1 fruit fly cellular context compared by ENCODE assay signal in the genomic region with DNA sequence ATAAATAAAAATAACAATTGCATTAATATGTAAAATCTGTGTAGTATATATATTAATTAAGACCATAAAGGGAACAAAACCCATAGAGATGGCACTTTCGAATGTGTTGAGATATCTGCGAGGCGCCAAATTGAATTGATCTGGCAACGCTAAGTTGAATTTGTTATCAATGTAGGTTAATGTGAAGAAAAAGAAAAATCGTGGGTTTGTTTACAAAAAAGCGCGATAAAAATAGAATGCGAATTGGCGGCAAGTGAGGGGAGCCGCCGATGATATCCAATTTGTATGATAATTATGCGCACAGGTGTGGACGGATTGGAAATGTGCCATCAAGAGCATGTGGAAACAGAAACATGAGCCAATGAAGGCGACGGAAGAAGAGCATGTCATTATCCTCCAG.
TF ChIP-seq lines count a peak whose summit lies in the region.

No protein-coding gene starts in this region.

TF ChIP-seq in whole organism, embryonic, 481 proteins besides CTCF, POLR2A, EP300 and RAD21 (continued from another document):
- TF ChIP-seq dm (GFP tag; optimal IDR thresholded peaks at IDR 0.05; lab: Kevin White, UChicago) (no peak), CG10543 (GFP tag; optimal IDR thresholded peaks at IDR 0.05; lab: Kevin White, UChicago) (no peak), sens-2 (GFP tag; IDR thresholded peaks at IDR 0.05; lab: Robert Waterston, UW) (no peak), E2f2 (GFP tag; IDR thresholded peaks at IDR 0.05; lab: Robert Waterston, UW) (peak; percentile 97), CG4360 (GFP tag; IDR thresholded peaks at IDR 0.05; lab: Robert Waterston, UW) (no peak), Dip3 (GFP tag; optimal IDR thresholded peaks at IDR 0.05; lab: Kevin White, UChicago) (no peak), gem (tag; optimal IDR thresholded peaks at IDR 0.05; lab: Kevin White, UChicago) (no peak), fd96Cb (tag; optimal IDR thresholded peaks at IDR 0.05; lab: Kevin White, UChicago) (no peak), NFAT (GFP tag; IDR thresholded peaks at IDR 0.05; lab: Robert Waterston, UW) (no peak), ATbp (GFP tag; optimal IDR thresholded peaks at IDR 0.05; lab: Kevin White, UChicago) (no peak), Atf-2 (GFP tag; optimal IDR thresholded peaks at IDR 0.05; lab: Kevin White, UChicago) (no peak), CG18764 (GFP tag; optimal IDR thresholded peaks at IDR 0.05; lab: Kevin White, UChicago) (no peak), CG8944 (GFP tag; optimal IDR thresholded peaks at IDR 0.05; lab: Kevin White, UChicago) (no peak), PHDP (tag; optimal IDR thresholded peaks at IDR 0.05; lab: Kevin White, UChicago) (no peak), CG9727 (GFP tag; optimal IDR thresholded peaks at IDR 0.05; lab: Kevin White, UChicago) (no peak), ind (GFP tag; optimal IDR thresholded peaks at IDR 0.05; lab: Kevin White, UChicago) (no peak), Aef1 (GFP tag; IDR thresholded peaks at IDR 0.05; lab: Robert Waterston, UW) (no peak), gro (GFP tag; optimal IDR thresholded peaks at IDR 0.05; lab: Kevin White, UChicago) (no peak), HLH3B (GFP tag; IDR thresholded peaks at IDR 0.05; lab: Robert Waterston, UW) (no peak), al (GFP tag; IDR thresholded peaks at IDR 0.05; lab: Robert Waterston, UW) (no peak), CG7556 (GFP tag; optimal IDR thresholded peaks at IDR 0.05; lab: Kevin White, UChicago) (no peak), E2f1 (GFP tag; IDR thresholded peaks at IDR 0.05; lab: Robert Waterston, UW) (no peak), lmd (GFP tag; IDR thresholded peaks at IDR 0.05; lab: Robert Waterston, UW) (no peak), CG5180 (GFP tag; optimal IDR thresholded peaks at IDR 0.05; lab: Kevin White, UChicago) (no peak), CG15601 (tag; optimal IDR thresholded peaks at IDR 0.05; lab: Kevin White, UChicago) (no peak), ken (GFP tag; IDR thresholded peaks at IDR 0.05; lab: Robert Waterston, UW) (no peak), zfh2 (GFP tag; optimal IDR thresholded peaks at IDR 0.05; lab: Kevin White, UChicago) (no peak), CG15696 (tag; optimal IDR thresholded peaks at IDR 0.05; lab: Kevin White, UChicago) (no peak), CG14965 (GFP tag; optimal IDR thresholded peaks at IDR 0.05; lab: Kevin White, UChicago; ENCODE audit: borderline replicate concordance) (no peak), CG2129 (GFP tag; IDR thresholded peaks at IDR 0.05; lab: Robert Waterston, UW; ENCODE audit: partially characterized antibody) (no peak), Hmx (GFP tag; optimal IDR thresholded peaks at IDR 0.05; lab: Kevin White, UChicago) (no peak), mld (GFP tag; IDR thresholded peaks at IDR 0.05; lab: Robert Waterston, UW; ENCODE audit: partially characterized antibody) (no peak), Hr39 (optimal IDR thresholded peaks at IDR 0.05; lab: Kevin White, UChicago) (no peak), CG1603 (tag; optimal IDR thresholded peaks at IDR 0.05; lab: Kevin White, UChicago) (peak; percentile 52), pzg (GFP tag; optimal IDR thresholded peaks at IDR 0.05; lab: Kevin White, UChicago) (peak; percentile 58), CG4617 (GFP tag; optimal IDR thresholded peaks at IDR 0.05; lab: Kevin White, UChicago; ENCODE audit: borderline replicate concordance) (no peak), mam (GFP tag; optimal IDR thresholded peaks at IDR 0.05; lab: Kevin White, UChicago) (no peak)
TF ChIP-seq in whole organism, embryonic: peak in this region for 48.
